Fruit fly (Drosophila melanogaster) whole organism, pupa: ENCODE data around the gene CG15922.

Experiments
- CG10348 ChIP-seq: fragments of 200-800 bp; sonication (Bioruptor generic); IDR thresholded peaks from 2 replicates; pipeline ENCODE4 v1.3.6; 2022; ENCODE audit warnings: missing biosample characterization, missing genetic modification characterization
- CG12605 ChIP-seq: fragments of 200-800 bp; sonication (Bioruptor generic); IDR thresholded peaks from 2 replicates; pipeline ENCODE4 v1.3.6; 2022; ENCODE audit warnings: missing biosample characterization, missing genetic modification characterization
- CG14655 ChIP-seq: fragments of 200-800 bp; sonication (Bioruptor generic); optimal IDR thresholded peaks from 3 replicates; lab custom pipeline; 2017; ENCODE audit warnings: mild to moderate bottlenecking, missing biosample characterization, missing genetic modification reagents, missing genetic modification characterization
- CG15710 ChIP-seq: fragments of 200-800 bp; sonication (Bioruptor generic); optimal IDR thresholded peaks from 2 replicates; lab custom pipeline; 2018; ENCODE audit warnings: missing biosample characterization, mild to moderate bottlenecking, missing genetic modification characterization, moderate library complexity
- CG17806 ChIP-seq: fragments of 200-800 bp; sonication (Bioruptor generic); optimal IDR thresholded peaks from 2 replicates; lab custom pipeline; 2018; ENCODE audit warnings: missing biosample characterization, mild to moderate bottlenecking, missing genetic modification characterization, moderate library complexity
- CG32121 ChIP-seq: fragments of 200-800 bp; sonication (Bioruptor generic); IDR thresholded peaks from 2 replicates; pipeline ENCODE4 v1.3.6; 2022; ENCODE audit warnings: missing biosample characterization, missing genetic modification characterization
- CG34367 ChIP-seq: fragments of 200-800 bp; sonication (Bioruptor generic); optimal IDR thresholded peaks from 2 replicates; lab custom pipeline; 2018; ENCODE audit warnings: missing biosample characterization, mild to moderate bottlenecking, missing genetic modification characterization
- CG4496 ChIP-seq: fragments of 200-800 bp; sonication (Bioruptor generic); IDR thresholded peaks from 3 replicates; pipeline ENCODE4 v1.3.6; 2022; ENCODE audit warnings: missing biosample characterization, missing genetic modification characterization
- CG8159 ChIP-seq: fragments of 200-800 bp; sonication (Bioruptor generic); optimal IDR thresholded peaks from 3 replicates; lab custom pipeline; 2018; ENCODE audit warnings: missing biosample characterization, mild to moderate bottlenecking, missing genetic modification characterization, moderate library complexity
- CG8301 ChIP-seq: fragments of 200-800 bp; sonication (Bioruptor generic); optimal IDR thresholded peaks from 2 replicates; lab custom pipeline; 2018; ENCODE audit warnings: missing biosample characterization, mild to moderate bottlenecking, missing genetic modification characterization
- D1 ChIP-seq: fragments of 200-800 bp; sonication (Bioruptor generic); optimal IDR thresholded peaks from 2 replicates; lab custom pipeline; 2018; ENCODE audit warnings: missing biosample characterization, mild to moderate bottlenecking, missing genetic modification characterization, moderate library complexity
- EcR ChIP-seq: fragments of 200-800 bp; sonication (Bioruptor generic); optimal IDR thresholded peaks from 3 replicates; lab custom pipeline; 2019; ENCODE audit warnings: missing biosample characterization, missing genetic modification characterization, mild to moderate bottlenecking, moderate library complexity, missing genetic modification reagents
- Ets98B ChIP-seq: fragments of 200-800 bp; sonication (Bioruptor generic); IDR thresholded peaks from 2 replicates; pipeline ENCODE4 v1.3.6; 2022; ENCODE audit warnings: missing biosample characterization, missing genetic modification characterization
- Pif1A ChIP-seq: fragments of 200-800 bp; sonication (Bioruptor generic); optimal IDR thresholded peaks from 3 replicates; lab custom pipeline; 2016; ENCODE audit warnings: missing biosample characterization, missing genetic modification characterization
- Pif1B ChIP-seq: fragments of 200-800 bp; sonication (Bioruptor generic); optimal IDR thresholded peaks from 3 replicates; lab custom pipeline; 2016; ENCODE audit warnings: missing biosample characterization, missing genetic modification characterization
- Snoo ChIP-seq: fragments of 200-800 bp; sonication (Bioruptor generic); optimal IDR thresholded peaks from 3 replicates; lab custom pipeline; 2017; ENCODE audit warnings: missing biosample characterization, mild to moderate bottlenecking, missing genetic modification characterization, inconsistent platforms
- fd96Ca ChIP-seq: fragments of 200-800 bp; sonication (Bioruptor generic); IDR thresholded peaks from 3 replicates; pipeline ENCODE4 v1.3.6; 2022; ENCODE audit warnings: missing biosample characterization, missing genetic modification characterization
- gl ChIP-seq: fragments of 200-800 bp; sonication (Bioruptor generic); optimal IDR thresholded peaks from 2 replicates; lab custom pipeline; 2018; ENCODE audit warnings: missing biosample characterization, mild to moderate bottlenecking, missing genetic modification characterization
- rn ChIP-seq: fragments of 200-800 bp; sonication (Bioruptor generic); IDR thresholded peaks from 2 replicates; pipeline ENCODE4 v1.3.6; 2022; ENCODE audit warnings: missing biosample characterization, missing genetic modification characterization

CG15922 gene

dm6 chr3R:20543220-20543619 lies 16.9 kb downstream of the CG15922 start:
- TF ChIP-seq Snoo (tag; lab: Kevin White, UChicago) = no peak
- TF ChIP-seq CG32121 (GFP tag; lab: Robert Waterston, UW) = no peak
- no peak for TF ChIP-seq CG34367
- no peak for TF ChIP-seq CG17806 (tag; lab: Kevin White, UChicago)
- TF ChIP-seq D1 (tag; lab: Kevin White, UChicago) = no peak
- no peak for TF ChIP-seq CG15710 (tag; lab: Kevin White, UChicago)
- TF ChIP-seq CG8159 (tag; lab: Kevin White, UChicago) = no peak
- TF ChIP-seq EcR (GFP tag; lab: Kevin White, UChicago) = no peak
- no peak for TF ChIP-seq CG4496
- TF ChIP-seq rn (GFP tag; lab: Robert Waterston, UW) = no peak
- no peak for TF ChIP-seq CG10348 (GFP tag; lab: Robert Waterston, UW)
- no peak for TF ChIP-seq gl (tag; lab: Kevin White, UChicago)
- TF ChIP-seq fd96Ca (GFP tag; lab: Robert Waterston, UW) = no peak
- TF ChIP-seq, all 21 proteins: peak for 0

dm6 chr3R:20542283-20543144 lies 17.6 kb downstream of the CG15922 start:
- TF ChIP-seq CG4496 (peak; percentile 57; the same call in 1 of the 3 replicates), Ets98B (GFP tag; lab: Robert Waterston, UW) (no peak)

- no peak for TF ChIP-seq fd96Ca (GFP tag; lab: Robert Waterston, UW)
- peak; percentile 60; the same call in 1 of the 3 replicates for TF ChIP-seq CG4496
- no peak for TF ChIP-seq CG15710 (tag; lab: Kevin White, UChicago)
- no peak for TF ChIP-seq Pif1A (GFP tag; lab: Kevin White, UChicago)
These were observed 25.5 kb downstream of the CG15922 start, which contains the start of the genes MtnE and MtnD for dm6 chr3R:20534575-20534974. TSS of gene MtnE (minus strand) at chr3R:20534704. TSS of gene MtnD (plus strand) at chr3R:20534962.

- TF ChIP-seq Snoo (tag; lab: Kevin White, UChicago) = no peak
- no peak for TF ChIP-seq CG8159 (tag; lab: Kevin White, UChicago)
- no peak for TF ChIP-seq CG8301 (tag; lab: Kevin White, UChicago)
- no peak for TF ChIP-seq CG4496
- TF ChIP-seq Ets98B (GFP tag; lab: Robert Waterston, UW) = no peak
- TF ChIP-seq rn (GFP tag; lab: Robert Waterston, UW) = no peak
- no peak for TF ChIP-seq D1 (tag; lab: Kevin White, UChicago)
- TF ChIP-seq Pif1A (GFP tag; lab: Kevin White, UChicago) = no peak
- TF ChIP-seq CG14655 (GFP tag; lab: Kevin White, UChicago) = no peak
- TF ChIP-seq CG34367 = no peak
- TF ChIP-seq gl (tag; lab: Kevin White, UChicago) = no peak
- TF ChIP-seq CG12605 (GFP tag; lab: Robert Waterston, UW) = no peak
- TF ChIP-seq Pif1B = no peak
- TF ChIP-seq CG17806 (tag; lab: Kevin White, UChicago) = no peak
These were observed 47.7 kb downstream of the CG15922 start, which contains the start of gene MFS9 for dm6 chr3R:20512368-20512767. TSS of gene MFS9 (minus strand) at chr3R:20512468.
